Worm (Caenorhabditis elegans) whole organism, midembryonic: ENCODE measurements around the gene M03A1.8.

Source experiments
- cog-1 ChIP-seq: sonication (generic microtip); optimal IDR thresholded peaks from 2 replicates; lab custom pipeline; 2016; ENCODE audit warnings: missing genetic modification characterization, missing compliant biosample characterization
- flt-1 ChIP-seq: fragments of 200-800 bp; sonication (Bioruptor generic); IDR thresholded peaks from 2 replicates; pipeline ENCODE4 v1.3.6; 2022; ENCODE audit warnings: missing genetic modification characterization, missing compliant biosample characterization
- klf-2 ChIP-seq: fragments of 200-800 bp; sonication (Bioruptor generic); conservative IDR thresholded peaks from 2 replicates; pipeline ENCODE4 v1.3.6; 2022; ENCODE audit warnings: missing genetic modification reagents, missing genetic modification characterization, missing compliant biosample characterization
- med-1 ChIP-seq: sonication (generic microtip); optimal IDR thresholded peaks from 2 replicates; lab custom pipeline; 2017; ENCODE audit warnings: missing genetic modification characterization, mild to moderate bottlenecking, missing compliant biosample characterization, antibody characterized with exemption, missing genetic modification reagents; ENCODE audit not compliant: insufficient read depth
- ref-1 ChIP-seq: fragments of 200-800 bp; sonication (Bioruptor generic); conservative IDR thresholded peaks from 2 replicates; pipeline ENCODE4 v1.3.6; 2022; ENCODE audit warnings: missing genetic modification reagents, missing genetic modification characterization, missing compliant biosample characterization
- tab-1 ChIP-seq: fragments of 200-800 bp; sonication (Bioruptor generic); IDR thresholded peaks from 2 replicates; pipeline ENCODE4 v1.3.6; 2022; ENCODE audit warnings: missing genetic modification characterization, missing compliant biosample characterization
- ztf-23 ChIP-seq: fragments of 200-800 bp; sonication (Bioruptor generic); IDR thresholded peaks from 2 replicates; pipeline ENCODE4 v1.3.6; 2022; ENCODE audit warnings: missing genetic modification reagents, missing genetic modification characterization, missing compliant biosample characterization
- ztf-29 ChIP-seq: fragments of 200-800 bp; sonication (Bioruptor generic); IDR thresholded peaks from 2 replicates; pipeline ENCODE4 v1.3.6; 2022; ENCODE audit warnings: missing genetic modification reagents, missing genetic modification characterization, missing compliant biosample characterization

ce11 chrII:4560068-4560467, at the start of gene M03A1.8:
- TF ChIP-seq cog-1 (tag; lab: Kevin White, UChicago) (no peak), ref-1 (GFP tag; lab: Robert Waterston, UW) (no peak), klf-2 (GFP tag; lab: Robert Waterston, UW) (no peak), ztf-29 (no peak), flt-1 (GFP tag; lab: Robert Waterston, UW) (no peak), tab-1 (GFP tag; lab: Robert Waterston, UW) (no peak), ztf-23 (no peak), med-1 (GFP tag; lab: Kevin White, UChicago) (no peak)
